Fruit fly (Drosophila melanogaster) whole organism, pupa: ENCODE results near the gene eEF1gamma.

ENCODE experiments used
- CG10348 ChIP-seq: fragments of 200-800 bp; sonication (Bioruptor generic); IDR thresholded peaks from 2 replicates; pipeline ENCODE4 v1.3.6; 2022; ENCODE audit warnings: missing biosample characterization, missing genetic modification characterization
- CG12605 ChIP-seq: fragments of 200-800 bp; sonication (Bioruptor generic); IDR thresholded peaks from 2 replicates; pipeline ENCODE4 v1.3.6; 2022; ENCODE audit warnings: missing biosample characterization, missing genetic modification characterization
- CG14655 ChIP-seq: fragments of 200-800 bp; sonication (Bioruptor generic); optimal IDR thresholded peaks from 3 replicates; lab custom pipeline; 2017; ENCODE audit warnings: mild to moderate bottlenecking, missing biosample characterization, missing genetic modification reagents, missing genetic modification characterization
- CG15710 ChIP-seq: fragments of 200-800 bp; sonication (Bioruptor generic); optimal IDR thresholded peaks from 2 replicates; lab custom pipeline; 2018; ENCODE audit warnings: missing biosample characterization, mild to moderate bottlenecking, missing genetic modification characterization, moderate library complexity
- CG32121 ChIP-seq: fragments of 200-800 bp; sonication (Bioruptor generic); IDR thresholded peaks from 2 replicates; pipeline ENCODE4 v1.3.6; 2022; ENCODE audit warnings: missing biosample characterization, missing genetic modification characterization
- CG8159 ChIP-seq: fragments of 200-800 bp; sonication (Bioruptor generic); optimal IDR thresholded peaks from 3 replicates; lab custom pipeline; 2018; ENCODE audit warnings: missing biosample characterization, mild to moderate bottlenecking, missing genetic modification characterization, moderate library complexity
- CG9948 ChIP-seq: fragments of 200-800 bp; sonication (Bioruptor generic); optimal IDR thresholded peaks from 2 replicates; lab custom pipeline; 2018; ENCODE audit warnings: missing biosample characterization, mild to moderate bottlenecking, missing genetic modification characterization, moderate library complexity
- D1 ChIP-seq: fragments of 200-800 bp; sonication (Bioruptor generic); optimal IDR thresholded peaks from 2 replicates; lab custom pipeline; 2018; ENCODE audit warnings: missing biosample characterization, mild to moderate bottlenecking, missing genetic modification characterization, moderate library complexity
- Ets98B ChIP-seq: fragments of 200-800 bp; sonication (Bioruptor generic); IDR thresholded peaks from 2 replicates; pipeline ENCODE4 v1.3.6; 2022; ENCODE audit warnings: missing biosample characterization, missing genetic modification characterization
- Pif1A ChIP-seq: fragments of 200-800 bp; sonication (Bioruptor generic); optimal IDR thresholded peaks from 3 replicates; lab custom pipeline; 2016; ENCODE audit warnings: missing biosample characterization, missing genetic modification characterization
- Snoo ChIP-seq: fragments of 200-800 bp; sonication (Bioruptor generic); optimal IDR thresholded peaks from 3 replicates; lab custom pipeline; 2017; ENCODE audit warnings: missing biosample characterization, mild to moderate bottlenecking, missing genetic modification characterization, inconsistent platforms
- gl ChIP-seq: fragments of 200-800 bp; sonication (Bioruptor generic); optimal IDR thresholded peaks from 2 replicates; lab custom pipeline; 2018; ENCODE audit warnings: missing biosample characterization, mild to moderate bottlenecking, missing genetic modification characterization
- rn ChIP-seq: fragments of 200-800 bp; sonication (Bioruptor generic); IDR thresholded peaks from 2 replicates; pipeline ENCODE4 v1.3.6; 2022; ENCODE audit warnings: missing biosample characterization, missing genetic modification characterization

DNA sequence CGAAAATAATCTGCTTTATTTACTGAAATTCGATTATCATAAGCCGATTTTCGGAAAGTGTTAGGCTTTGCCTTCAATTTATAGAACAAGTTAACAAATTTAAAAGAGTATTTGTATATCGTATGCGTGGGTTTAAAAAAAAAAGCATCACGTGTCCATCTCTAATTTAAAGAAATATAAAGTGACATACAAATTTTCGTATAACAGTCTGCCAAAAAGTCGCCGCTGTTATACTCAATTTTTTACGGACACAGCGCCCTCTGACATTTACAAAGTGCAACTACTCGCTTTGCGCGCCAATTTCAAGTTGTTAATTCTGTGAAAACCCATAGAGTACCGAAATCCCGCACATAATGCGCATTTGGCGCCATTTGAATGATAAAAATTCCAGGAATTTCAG, 31.4 kb downstream of the eEF1gamma start:
- TF ChIP-seq D1 (tag; lab: Kevin White, UChicago) = no peak
- TF ChIP-seq Ets98B (GFP tag; lab: Robert Waterston, UW) = no peak; the same call in 1 of the 2 replicates
- no peak for TF ChIP-seq gl (tag; lab: Kevin White, UChicago)
- no peak for TF ChIP-seq Snoo (tag; lab: Kevin White, UChicago)
- TF ChIP-seq CG32121 (GFP tag; lab: Robert Waterston, UW) = no peak
- no peak for TF ChIP-seq CG15710
- TF ChIP-seq CG9948 (tag; lab: Kevin White, UChicago) = no peak
- TF ChIP-seq rn (GFP tag; lab: Robert Waterston, UW) = no peak
- TF ChIP-seq CG10348 (GFP tag; lab: Robert Waterston, UW) = no peak
- peak; percentile 4 for TF ChIP-seq CG8159 (tag; lab: Kevin White, UChicago)
- TF ChIP-seq Pif1A (GFP tag; lab: Kevin White, UChicago) = no peak
- TF ChIP-seq CG12605 (GFP tag; lab: Robert Waterston, UW) = no peak
- peak; percentile 7 for TF ChIP-seq CG14655 (GFP tag; lab: Kevin White, UChicago)
